Fruit fly (Drosophila melanogaster) whole organism, embryonic: ENCODE measurements around the gene Tango5.
A peak's percentile ranks its signal among the peaks of the same experiment; 100 is the strongest.

Experiments used
- Asciz ChIP-seq: fragments of 200-800 bp; sonication (Bioruptor generic); optimal IDR thresholded peaks from 2 replicates; lab custom pipeline; 2017; ENCODE audit warnings: missing biosample characterization, mild to moderate bottlenecking, missing genetic modification characterization, missing genetic modification reagents
- Atf-2 ChIP-seq: fragments of 200-800 bp; sonication (Bioruptor generic); optimal IDR thresholded peaks from 2 replicates; lab custom pipeline; 2016; ENCODE audit warnings: missing biosample characterization, missing genetic modification characterization
- CG10565 ChIP-seq: fragments of 200-800 bp; sonication (Bioruptor generic); optimal IDR thresholded peaks from 3 replicates; lab custom pipeline; 2016; ENCODE audit warnings: missing biosample characterization, mild to moderate bottlenecking, missing genetic modification characterization
- CG1647 ChIP-seq: fragments of 200-800 bp; sonication (Bioruptor generic); optimal IDR thresholded peaks from 3 replicates; lab custom pipeline; 2016; ENCODE audit warnings: missing biosample characterization, missing genetic modification characterization
- CG17568 ChIP-seq: fragments of 200-800 bp; sonication (Bioruptor generic); optimal IDR thresholded peaks from 2 replicates; lab custom pipeline; 2018; ENCODE audit warnings: missing biosample characterization, mild to moderate bottlenecking, missing genetic modification characterization, moderate library complexity
- CG2120 ChIP-seq: fragments of 200-800 bp; sonication (Bioruptor generic); optimal IDR thresholded peaks from 3 replicates; lab custom pipeline; 2016; ENCODE audit warnings: missing biosample characterization, missing genetic modification characterization
- CG2889 ChIP-seq: fragments of 200-800 bp; sonication (Bioruptor generic); IDR thresholded peaks from 3 replicates; pipeline ENCODE4 v1.3.6; 2022; ENCODE audit warnings: missing biosample characterization, missing genetic modification characterization
- CG3163 ChIP-seq: fragments of 200-800 bp; sonication (Bioruptor generic); optimal IDR thresholded peaks from 3 replicates; lab custom pipeline; 2016; ENCODE audit warnings: missing biosample characterization, missing genetic modification characterization
- CG4617 ChIP-seq: fragments of 200-800 bp; sonication (Bioruptor generic); optimal IDR thresholded peaks from 3 replicates; lab custom pipeline; 2016; ENCODE audit warnings: missing biosample characterization, missing genetic modification characterization, borderline replicate concordance
- CG5245 ChIP-seq: fragments of 200-800 bp; sonication (Bioruptor generic); optimal IDR thresholded peaks from 3 replicates; lab custom pipeline; 2016; ENCODE audit warnings: missing biosample characterization, missing genetic modification characterization
- CG5953 ChIP-seq: fragments of 200-800 bp; sonication (Bioruptor generic); IDR thresholded peaks from 2 replicates; pipeline ENCODE4 v1.3.6; 2022; ENCODE audit warnings: missing biosample characterization, missing genetic modification characterization
- CG6765 ChIP-seq: fragments of 200-800 bp; sonication (Bioruptor generic); optimal IDR thresholded peaks from 3 replicates; lab custom pipeline; 2017; ENCODE audit warnings: missing biosample characterization, mild to moderate bottlenecking, missing genetic modification characterization
- CG8359 ChIP-seq: fragments of 200-800 bp; sonication (Bioruptor generic); optimal IDR thresholded peaks from 2 replicates; lab custom pipeline; 2017; ENCODE audit warnings: missing biosample characterization, mild to moderate bottlenecking, missing genetic modification characterization, borderline replicate concordance
- CG8478 ChIP-seq: fragments of >200 bp; optimal IDR thresholded peaks from 2 replicates; lab custom pipeline; 2018
- CG9727 ChIP-seq: fragments of 200-800 bp; sonication (Bioruptor generic); optimal IDR thresholded peaks from 3 replicates; lab custom pipeline; 2017; ENCODE audit warnings: missing biosample characterization, mild to moderate bottlenecking, missing genetic modification characterization
- CG9797 ChIP-seq: fragments of 200-800 bp; sonication (Bioruptor generic); optimal IDR thresholded peaks from 3 replicates; lab custom pipeline; 2018; ENCODE audit warnings: missing biosample characterization, mild to moderate bottlenecking, missing genetic modification characterization
- CG9932 ChIP-seq: fragments of 200-800 bp; sonication (Bioruptor generic); IDR thresholded peaks from 2 replicates; pipeline ENCODE4 v1.3.6; 2022; ENCODE audit warnings: missing biosample characterization, missing genetic modification characterization
- Camta ChIP-seq: fragments of 200-800 bp; sonication (Bioruptor generic); optimal IDR thresholded peaks from 2 replicates; lab custom pipeline; 2016; ENCODE audit warnings: missing biosample characterization, missing genetic modification characterization
- Deaf1 ChIP-seq: fragments of 200-800 bp; optimal IDR thresholded peaks from 3 replicates; lab custom pipeline; 2019; ENCODE audit warnings: missing biosample characterization, mild to moderate bottlenecking, missing genetic modification characterization, moderate library complexity
- Dp ChIP-seq: fragments of 200-800 bp; sonication (Bioruptor generic); optimal IDR thresholded peaks from 2 replicates; lab custom pipeline; 2018; ENCODE audit warnings: missing biosample characterization, mild to moderate bottlenecking, missing genetic modification characterization, moderate library complexity
- Drgx ChIP-seq: fragments of 200-800 bp; sonication (Bioruptor generic); IDR thresholded peaks from 2 replicates; pipeline ENCODE4 v1.3.6; 2022; ENCODE audit warnings: missing biosample characterization, missing genetic modification characterization
- E2f2 ChIP-seq: fragments of 200-800 bp; sonication (Bioruptor generic); IDR thresholded peaks from 2 replicates; pipeline ENCODE4 v1.3.6; 2022; ENCODE audit warnings: missing biosample characterization, missing genetic modification characterization
- HHEX ChIP-seq: fragments of 200-800 bp; sonication (Bioruptor generic); optimal IDR thresholded peaks from 3 replicates; lab custom pipeline; 2017; ENCODE audit warnings: missing biosample characterization, mild to moderate bottlenecking, missing genetic modification characterization, missing genetic modification reagents
- HLH3B ChIP-seq: fragments of 200-800 bp; sonication (Bioruptor generic); IDR thresholded peaks from 2 replicates; pipeline ENCODE4 v1.3.6; 2022; ENCODE audit warnings: missing biosample characterization, missing genetic modification characterization
- MTF-1 ChIP-seq: fragments of 200-800 bp; sonication (Bioruptor generic); optimal IDR thresholded peaks from 2 replicates; lab custom pipeline; 2018; ENCODE audit warnings: missing biosample characterization, mild to moderate bottlenecking, missing genetic modification characterization, borderline replicate concordance
- Oli ChIP-seq: fragments of 200-800 bp; sonication (Bioruptor generic); optimal IDR thresholded peaks from 2 replicates; lab custom pipeline; 2018; ENCODE audit warnings: missing biosample characterization, mild to moderate bottlenecking, missing genetic modification characterization, moderate library complexity
- Sox100B ChIP-seq: fragments of 200-800 bp; sonication (Bioruptor generic); optimal IDR thresholded peaks from 3 replicates; lab custom pipeline; 2018; ENCODE audit warnings: missing biosample characterization, mild to moderate bottlenecking, missing genetic modification characterization
- Taf1 ChIP-seq: fragments of 200-800 bp; sonication (Bioruptor generic); IDR thresholded peaks from 2 replicates; pipeline ENCODE4 v1.3.6; 2022; ENCODE audit warnings: missing biosample characterization, missing genetic modification characterization
- Trl ChIP-seq, 3 experiments: fragments of >200 bp in 2 of 3; fragments of 200-800 bp in 1 of 3; sonication (Bioruptor generic) in 1 of 3; optimal IDR thresholded peaks; 2 replicates in 1 of 3; 3 replicates in 2 of 3; lab custom pipeline; 2016 to 2017; ENCODE audit warnings: missing biosample characterization in 1 of 3, missing genetic modification characterization in 1 of 3
- ase ChIP-seq: fragments of 200-800 bp; sonication (Bioruptor generic); IDR thresholded peaks from 3 replicates; pipeline ENCODE4 v1.3.6; 2022; ENCODE audit warnings: missing biosample characterization, missing genetic modification characterization
- bab2 ChIP-seq: fragments of 200-800 bp; sonication (Bioruptor generic); optimal IDR thresholded peaks from 2 replicates; lab custom pipeline; 2016; ENCODE audit warnings: missing biosample characterization, missing genetic modification characterization
- btn ChIP-seq: fragments of 200-800 bp; sonication (Bioruptor generic); optimal IDR thresholded peaks from 2 replicates; lab custom pipeline; 2016; ENCODE audit warnings: missing biosample characterization, missing genetic modification characterization
- crc ChIP-seq: fragments of 200-800 bp; sonication (Bioruptor generic); optimal IDR thresholded peaks from 2 replicates; lab custom pipeline; 2016; ENCODE audit warnings: missing biosample characterization, missing genetic modification characterization
- dimm ChIP-seq: fragments of 200-800 bp; sonication (Bioruptor generic); IDR thresholded peaks from 2 replicates; pipeline ENCODE4 v1.3.6; 2022; ENCODE audit warnings: missing biosample characterization, missing genetic modification characterization
- disco-r ChIP-seq: fragments of 200-800 bp; sonication (Bioruptor generic); optimal IDR thresholded peaks from 2 replicates; lab custom pipeline; 2016; ENCODE audit warnings: missing biosample characterization, missing genetic modification characterization
- dmrt11E ChIP-seq: fragments of 200-800 bp; sonication (Bioruptor generic); optimal IDR thresholded peaks from 3 replicates; lab custom pipeline; 2018; ENCODE audit warnings: missing biosample characterization, mild to moderate bottlenecking, missing genetic modification characterization, moderate library complexity
- fd102C ChIP-seq: fragments of 200-800 bp; sonication (Bioruptor generic); optimal IDR thresholded peaks from 2 replicates; lab custom pipeline; 2018; ENCODE audit warnings: missing biosample characterization, mild to moderate bottlenecking, missing genetic modification characterization, moderate library complexity
- gce ChIP-seq: fragments of 200-800 bp; sonication (Bioruptor generic); IDR thresholded peaks from 3 replicates; pipeline ENCODE4 v1.3.6; 2022; ENCODE audit warnings: missing biosample characterization, missing genetic modification characterization
- gro ChIP-seq: fragments of 200-800 bp; sonication (Bioruptor generic); optimal IDR thresholded peaks from 2 replicates; lab custom pipeline; 2016; ENCODE audit warnings: missing biosample characterization, missing genetic modification characterization
- ham ChIP-seq: fragments of 200-800 bp; sonication (Bioruptor generic); IDR thresholded peaks from 2 replicates; pipeline ENCODE4 v1.3.6; 2022; ENCODE audit warnings: missing biosample characterization, missing genetic modification characterization
- hb ChIP-seq: fragments of 200-800 bp; sonication (Bioruptor generic); IDR thresholded peaks from 3 replicates; pipeline ENCODE4 v1.3.6; 2022; ENCODE audit warnings: missing biosample characterization, missing genetic modification characterization; ENCODE audit not compliant: partially characterized antibody
- jigr1 ChIP-seq: fragments of 200-800 bp; sonication (Bioruptor generic); IDR thresholded peaks from 3 replicates; pipeline ENCODE4 v1.3.6; 2022; ENCODE audit warnings: missing biosample characterization, missing genetic modification characterization
- lab ChIP-seq: fragments of 200-800 bp; sonication (Bioruptor generic); optimal IDR thresholded peaks from 3 replicates; lab custom pipeline; 2017; ENCODE audit warnings: missing biosample characterization, missing genetic modification characterization, mild to moderate bottlenecking, moderate library complexity, missing genetic modification reagents
- nom ChIP-seq: fragments of 200-800 bp; sonication (Bioruptor generic); optimal IDR thresholded peaks from 2 replicates; lab custom pipeline; 2017; ENCODE audit warnings: missing biosample characterization, missing genetic modification characterization, mild to moderate bottlenecking, moderate library complexity, missing genetic modification reagents
- p53 ChIP-seq: fragments of 200-800 bp; sonication (Bioruptor generic); optimal IDR thresholded peaks from 2 replicates; lab custom pipeline; 2016; ENCODE audit warnings: missing biosample characterization, missing genetic modification characterization
- phol ChIP-seq: fragments of 200-800 bp; sonication (Bioruptor generic); optimal IDR thresholded peaks from 3 replicates; lab custom pipeline; 2018; ENCODE audit warnings: missing biosample characterization, mild to moderate bottlenecking, missing genetic modification characterization, moderate library complexity
- row ChIP-seq: fragments of 200-800 bp; sonication (Bioruptor generic); IDR thresholded peaks from 3 replicates; pipeline ENCODE4 v1.3.6; 2022; ENCODE audit warnings: missing biosample characterization, missing genetic modification characterization
- zen2 ChIP-seq: fragments of 200-800 bp; sonication (Bioruptor generic); IDR thresholded peaks from 3 replicates; pipeline ENCODE4 v1.3.6; 2022; ENCODE audit warnings: missing biosample characterization, missing genetic modification characterization; ENCODE audit not compliant: partially characterized antibody
- zf30C ChIP-seq: fragments of 200-800 bp; sonication (Bioruptor generic); optimal IDR thresholded peaks from 3 replicates; lab custom pipeline; 2018; ENCODE audit warnings: missing biosample characterization, mild to moderate bottlenecking, missing genetic modification characterization

Gene Tango5

dm6 chrX:10737422-10738150, 26.6 kb downstream of the Tango5 start (continued):
- TF ChIP-seq phol (tag; lab: Kevin White, UChicago) (peak; percentile 88), MTF-1 (GFP tag; lab: Kevin White, UChicago) (peak; percentile 74), zen2 (GFP tag; lab: Robert Waterston, UW) (no peak), HLH3B (GFP tag; lab: Robert Waterston, UW) (peak; percentile 90), dimm (GFP tag; lab: Robert Waterston, UW) (peak; percentile 72), Asciz (GFP tag; lab: Kevin White, UChicago) (peak; percentile 83), lab (peak; percentile 93), CG1647 (GFP tag; lab: Kevin White, UChicago) (peak; percentile 68), gro (GFP tag; lab: Kevin White, UChicago) (peak; percentile 68), E2f2 (peak; percentile 63; the same call in 1 of the 2 replicates), CG4617 (GFP tag; lab: Kevin White, UChicago) (no peak), Taf1 (GFP tag; lab: Robert Waterston, UW) (peak; percentile 60; the same call in 1 of the 2 replicates), CG2120 (GFP tag; lab: Kevin White, UChicago) (peak; percentile 90), Oli (tag; lab: Kevin White, UChicago) (peak; percentile 90), CG17568 (GFP tag; lab: Kevin White, UChicago) (peak; percentile 80), hb (GFP tag; lab: Robert Waterston, UW) (no peak), Drgx (GFP tag; lab: Robert Waterston, UW) (peak; percentile 91), CG2889 (GFP tag; lab: Robert Waterston, UW) (peak; percentile 75), row (GFP tag; lab: Robert Waterston, UW) (peak; percentile 90), CG10565 (GFP tag; lab: Kevin White, UChicago) (no peak), Trl (optimal IDR thresholded peaks at IDR 0.05; lab: Kevin White, UChicago) (no peak), Trl (GFP tag; optimal IDR thresholded peaks at IDR 0.05; lab: Kevin White, UChicago) (peak; percentile 73), CG5953 (peak; percentile 78), crc (GFP tag; lab: Kevin White, UChicago) (peak; percentile 35), zf30C (GFP tag; lab: Kevin White, UChicago) (peak; percentile 69), CG6765 (GFP tag; lab: Kevin White, UChicago) (peak; percentile 48), dmrt11E (tag; lab: Kevin White, UChicago) (peak; percentile 68), ham (GFP tag; lab: Robert Waterston, UW) (no peak), CG8359 (peak; percentile 42), CG9797 (no peak), Deaf1 (tag; lab: Kevin White, UChicago) (peak; percentile 87), CG8478 (lab: Kevin White, UChicago) (no peak), HHEX (peak; percentile 89), p53 (no peak), bab2 (GFP tag; lab: Kevin White, UChicago) (peak; percentile 90), Camta (GFP tag; lab: Kevin White, UChicago) (peak; percentile 70), gce (GFP tag; lab: Robert Waterston, UW) (peak; percentile 86), CG5245 (peak; percentile 31), disco-r (GFP tag; lab: Kevin White, UChicago) (peak; percentile 43), fd102C (no peak), ase (GFP tag; lab: Robert Waterston, UW) (peak; percentile 84), Sox100B (GFP tag; lab: Kevin White, UChicago) (peak; percentile 82), btn (GFP tag; lab: Kevin White, UChicago) (peak; percentile 86), nom (GFP tag; lab: Kevin White, UChicago) (no peak), CG3163 (GFP tag; lab: Kevin White, UChicago) (peak; percentile 70), jigr1 (GFP tag; lab: Robert Waterston, UW) (peak; percentile 71), CG9727 (GFP tag; lab: Kevin White, UChicago) (peak; percentile 73), CG9932 (GFP tag; lab: Robert Waterston, UW) (peak; percentile 60), Atf-2 (GFP tag; lab: Kevin White, UChicago) (peak; percentile 47), Dp (no peak)
